Worm (Caenorhabditis elegans): ENCODE measurements around the gene R05A10.3.

R05A10.3 gene

ce11 chrIV:14219714-14220113 lies 43.4 kb upstream of the R05A10.3 start, which contains the start of gene sqrd-1 (continued):
- TF ChIP-seq eor-1 (tag; optimal IDR thresholded peaks at IDR 0.05), result no peak
- no peak for TF ChIP-seq ztf-11 (tag; optimal IDR thresholded peaks at IDR 0.05)
- peak; percentile 81 for TF ChIP-seq pqm-1 (tag; optimal IDR thresholded peaks at IDR 0.05)
- TF ChIP-seq nhr-67 (tag; optimal IDR thresholded peaks at IDR 0.05), result no peak
- TF ChIP-seq skn-1 (tag; optimal IDR thresholded peaks at IDR 0.05), result no peak
- peak; percentile 11 for TF ChIP-seq nfya-1 (tag; optimal IDR thresholded peaks at IDR 0.05; ENCODE audit: insufficient read depth)

DNA sequence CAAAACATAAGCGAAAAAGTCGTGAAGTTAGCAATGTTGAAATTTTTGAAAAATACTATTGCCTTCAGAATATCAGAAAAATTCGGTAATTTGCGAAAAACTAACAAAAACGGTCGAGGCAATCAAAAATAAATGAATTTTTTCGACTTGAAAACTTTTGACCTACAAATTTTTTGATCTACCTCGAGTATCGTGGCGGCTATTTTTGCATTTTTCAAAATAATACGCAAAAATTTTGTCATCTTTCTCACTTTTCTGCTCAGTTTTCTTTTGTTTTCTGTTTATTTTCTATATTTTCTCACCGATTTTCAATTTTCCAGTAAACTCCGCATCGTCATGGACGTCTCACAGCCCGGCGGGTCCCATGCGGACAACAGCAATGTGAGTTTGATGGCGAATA lies 39.5 kb upstream of the R05A10.3 start:
- no peak for TF ChIP-seq ceh-82 (tag; optimal IDR thresholded peaks at IDR 0.05)
- no peak for TF ChIP-seq ama-1 (optimal IDR thresholded peaks at IDR 0.05)
- TF ChIP-seq hmg-11 (tag; optimal IDR thresholded peaks at IDR 0.05), result no peak
- no peak for TF ChIP-seq nhr-25 (tag; optimal IDR thresholded peaks at IDR 0.05)
- no peak for TF ChIP-seq unc-62 (GFP tag; optimal IDR thresholded peaks at IDR 0.05)
- TF ChIP-seq nhr-43 (tag; optimal IDR thresholded peaks at IDR 0.05; ENCODE audit: poor library complexity, severe bottlenecking), result no peak
- TF ChIP-seq mml-1 (tag; optimal IDR thresholded peaks at IDR 0.05), result no peak
- TF ChIP-seq lsy-12 (tag; optimal IDR thresholded peaks at IDR 0.05), result no peak
- no peak for TF ChIP-seq elt-3 (tag; optimal IDR thresholded peaks at IDR 0.05)
- no peak for TF ChIP-seq ceh-28 (tag; optimal IDR thresholded peaks at IDR 0.05)
- TF ChIP-seq daf-12 (tag; optimal IDR thresholded peaks at IDR 0.05), result no peak
- no peak for TF ChIP-seq ceh-9 (tag; optimal IDR thresholded peaks at IDR 0.05)
- no peak for TF ChIP-seq nhr-77 (tag; optimal IDR thresholded peaks at IDR 0.05)
- no peak for TF ChIP-seq jun-1 (tag; optimal IDR thresholded peaks at IDR 0.05)
- TF ChIP-seq eor-1 (tag; optimal IDR thresholded peaks at IDR 0.05), result no peak
- TF ChIP-seq nhr-23 (tag; optimal IDR thresholded peaks at IDR 0.05), result no peak

ce11 chrIV:14203162-14203561 lies 26.9 kb upstream of the R05A10.3 start, which contains the start of gene F02H6.3:
TSS of gene F02H6.3 (plus strand) at chrIV:14203427.
- no peak for TF ChIP-seq jun-1 (tag; optimal IDR thresholded peaks at IDR 0.05)
- no peak for TF ChIP-seq daf-12 (tag; optimal IDR thresholded peaks at IDR 0.05)
- no peak for TF ChIP-seq elt-3 (tag; optimal IDR thresholded peaks at IDR 0.05)
- TF ChIP-seq fkh-10 (GFP tag; optimal IDR thresholded peaks at IDR 0.05), result no peak
- no peak for TF ChIP-seq ztf-4 (tag; optimal IDR thresholded peaks at IDR 0.05)
- TF ChIP-seq elt-2 (tag; optimal IDR thresholded peaks at IDR 0.05), result no peak
- TF ChIP-seq nhr-23 (tag; optimal IDR thresholded peaks at IDR 0.05), result no peak
- TF ChIP-seq sea-2 (GFP tag; optimal IDR thresholded peaks at IDR 0.05), result no peak
- TF ChIP-seq pqm-1 (tag; optimal IDR thresholded peaks at IDR 0.05), result no peak

DNA sequence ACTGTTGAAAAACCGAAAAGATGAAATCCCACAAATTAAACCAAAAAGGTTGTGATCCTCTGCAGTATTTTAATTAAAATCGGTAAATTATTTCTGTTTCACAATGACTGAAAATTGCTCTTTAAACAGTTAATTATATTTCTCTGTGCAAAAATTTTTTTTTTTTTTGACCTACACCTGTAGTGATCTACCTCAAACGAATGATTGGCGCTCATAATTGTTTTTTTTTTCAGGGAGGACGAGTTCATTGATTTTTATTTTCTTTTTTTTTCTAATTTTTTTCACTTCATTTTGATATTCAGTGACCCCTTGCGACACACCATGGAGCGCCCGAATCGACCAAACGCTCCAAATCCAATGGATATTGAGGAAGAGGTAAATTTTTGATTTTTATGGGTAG lies 19.9 kb upstream of the R05A10.3 start, which contains the start of gene F02H6.2:
TSS of gene F02H6.2 (plus strand) at position 301 of the 400 bp plus-strand sequence.
- TF ChIP-seq pqm-1 (tag; optimal IDR thresholded peaks at IDR 0.05) (no peak), R02D3.7 (tag; optimal IDR thresholded peaks at IDR 0.05) (no peak), nhr-11 (tag; optimal IDR thresholded peaks at IDR 0.05) (no peak), nhr-23 (tag; optimal IDR thresholded peaks at IDR 0.05) (no peak), jun-1 (tag; optimal IDR thresholded peaks at IDR 0.05) (no peak), nhr-77 (tag; optimal IDR thresholded peaks at IDR 0.05) (no peak), hmg-11 (tag; optimal IDR thresholded peaks at IDR 0.05) (no peak), eor-1 (tag; optimal IDR thresholded peaks at IDR 0.05) (no peak), daf-12 (tag; optimal IDR thresholded peaks at IDR 0.05) (no peak), fkh-10 (GFP tag; optimal IDR thresholded peaks at IDR 0.05) (no peak), egl-5 (tag; optimal IDR thresholded peaks at IDR 0.05) (no peak), elt-2 (tag; optimal IDR thresholded peaks at IDR 0.05) (no peak), sea-2 (GFP tag; optimal IDR thresholded peaks at IDR 0.05) (no peak)

DNA sequence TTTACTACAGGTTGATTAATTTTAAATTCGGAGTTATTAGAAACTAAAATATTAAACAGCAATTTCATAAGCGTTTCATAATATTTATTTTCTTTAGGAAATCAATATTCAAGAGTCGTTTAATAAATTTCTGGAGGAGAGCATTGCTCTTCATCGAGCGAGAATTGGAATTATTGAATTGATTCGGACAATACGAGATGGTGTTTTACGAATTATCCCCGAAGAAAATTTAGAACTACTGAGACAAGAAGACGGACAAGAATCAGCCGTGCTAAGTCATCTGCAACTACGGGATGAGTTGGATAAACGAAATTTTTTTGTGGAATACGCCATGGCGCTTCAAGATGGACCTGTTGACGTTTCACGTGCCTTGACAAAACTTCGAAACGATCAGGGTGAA lies 18.0 kb upstream of the R05A10.3 start:
- TF ChIP-seq ceh-82 (tag; optimal IDR thresholded peaks at IDR 0.05) (no peak), nhr-12 (tag; optimal IDR thresholded peaks at IDR 0.05) (no peak), aly-2 (tag; optimal IDR thresholded peaks at IDR 0.05) (no peak), nhr-23 (tag; optimal IDR thresholded peaks at IDR 0.05) (no peak), eor-1 (tag; optimal IDR thresholded peaks at IDR 0.05) (no peak), nhr-77 (tag; optimal IDR thresholded peaks at IDR 0.05) (no peak), unc-62 (GFP tag; optimal IDR thresholded peaks at IDR 0.05) (no peak), jun-1 (tag; optimal IDR thresholded peaks at IDR 0.05) (no peak), ztf-4 (tag; optimal IDR thresholded peaks at IDR 0.05) (no peak), ama-1 (optimal IDR thresholded peaks at IDR 0.05) (no peak), ceh-9 (tag; optimal IDR thresholded peaks at IDR 0.05) (no peak), nfya-1 (tag; optimal IDR thresholded peaks at IDR 0.05; ENCODE audit: insufficient read depth) (no peak), hmg-11 (tag; optimal IDR thresholded peaks at IDR 0.05) (no peak), nhr-76 (tag; optimal IDR thresholded peaks at IDR 0.05) (no peak)

All from whole organism, L3 larva.